Worm (Caenorhabditis elegans) whole organism, mixed stage, embryonic: ENCODE results near the gene D1025.10.

ENCODE experiments used
- M03D4.4 ChIP-seq: sonication (generic microtip); optimal IDR thresholded peaks from 2 replicates; lab custom pipeline; 2017; ENCODE audit warnings: mild to moderate bottlenecking, missing genetic modification characterization, missing compliant biosample characterization
- ceh-83 ChIP-seq: fragments of 200-800 bp; sonication (Bioruptor generic); optimal IDR thresholded peaks from 2 replicates; lab custom pipeline; 2018; ENCODE audit warnings: mild to moderate bottlenecking, missing genetic modification characterization, missing compliant biosample characterization
- lin-13 ChIP-seq: fragments of 150-350 bp; optimal IDR thresholded peaks from 2 replicates; lab custom pipeline; 2014; ENCODE audit warnings: missing biosample characterization, missing genetic modification characterization
- nhr-12 ChIP-seq: fragments of 150-350 bp; optimal IDR thresholded peaks from 2 replicates; lab custom pipeline; 2014; ENCODE audit warnings: missing biosample characterization, missing genetic modification characterization
- nhr-237 ChIP-seq: fragments of 150-350 bp; optimal IDR thresholded peaks from 2 replicates; lab custom pipeline; 2014; ENCODE audit warnings: missing biosample characterization, missing genetic modification characterization
- pha-4 ChIP-seq: fragments of 150-350 bp; optimal IDR thresholded peaks from 2 replicates; lab custom pipeline; 2018; ENCODE audit warnings: missing biosample characterization, missing genetic modification reagents, missing genetic modification characterization
- sem-2 ChIP-seq: fragments of 200-800 bp; sonication (Bioruptor generic); optimal IDR thresholded peaks from 2 replicates; lab custom pipeline; 2018; ENCODE audit warnings: mild to moderate bottlenecking, missing genetic modification characterization, missing compliant biosample characterization
- snpc-4 ChIP-seq: fragments of 150-350 bp; optimal IDR thresholded peaks from 2 replicates; lab custom pipeline; 2014; ENCODE audit warnings: missing biosample characterization, missing genetic modification characterization
- unc-39 ChIP-seq: fragments of 150-350 bp; optimal IDR thresholded peaks from 2 replicates; lab custom pipeline; 2014; ENCODE audit warnings: missing biosample characterization, missing genetic modification characterization
- ztf-11 ChIP-seq: fragments of 150-350 bp; optimal IDR thresholded peaks from 2 replicates; lab custom pipeline; 2014; ENCODE audit warnings: missing biosample characterization, missing genetic modification characterization

- no peak for TF ChIP-seq ztf-11 (tag; lab: Kevin White, UChicago)
- TF ChIP-seq snpc-4: no peak
- no peak for TF ChIP-seq nhr-12 (tag; lab: Kevin White, UChicago)
- TF ChIP-seq M03D4.4: no peak
- no peak for TF ChIP-seq nhr-237 (tag; lab: Kevin White, UChicago)
- TF ChIP-seq unc-39 (tag; lab: Kevin White, UChicago): no peak
- no peak for TF ChIP-seq lin-13 (tag; lab: Kevin White, UChicago)
- no peak for TF ChIP-seq pha-4 (tag; lab: Kevin White, UChicago)
- no peak for TF ChIP-seq sem-2 (GFP tag; lab: Kevin White, UChicago)
- no peak for TF ChIP-seq ceh-83
Measured at ce11 chrX:14566047-14566446, 49.4 kb downstream of the D1025.10 start.
